Worm (Caenorhabditis elegans) whole organism, mixed stage, embryonic: ENCODE measurements around the gene srz-14.

Experiments
- M03D4.4 ChIP-seq: sonication (generic microtip); optimal IDR thresholded peaks from 2 replicates; lab custom pipeline; 2017; ENCODE audit warnings: mild to moderate bottlenecking, missing genetic modification characterization, missing compliant biosample characterization
- bed-3 ChIP-seq: fragments of 200-800 bp; sonication (Bioruptor generic); optimal IDR thresholded peaks from 3 replicates; lab custom pipeline; 2018; ENCODE audit warnings: mild to moderate bottlenecking, missing genetic modification characterization, moderate library complexity, missing compliant biosample characterization
- blmp-1 ChIP-seq: fragments of 150-350 bp; optimal IDR thresholded peaks from 2 replicates; lab custom pipeline; 2014; ENCODE audit warnings: missing biosample characterization, missing genetic modification characterization
- ceh-39 ChIP-seq: fragments of 150-350 bp; optimal IDR thresholded peaks from 2 replicates; lab custom pipeline; 2014; ENCODE audit warnings: missing biosample characterization, missing genetic modification characterization
- ceh-43 ChIP-seq: fragments of 200-800 bp; sonication (Bioruptor generic); optimal IDR thresholded peaks from 2 replicates; lab custom pipeline; 2018; ENCODE audit warnings: mild to moderate bottlenecking, missing genetic modification characterization, moderate library complexity, missing compliant biosample characterization
- ceh-83 ChIP-seq: fragments of 200-800 bp; sonication (Bioruptor generic); optimal IDR thresholded peaks from 2 replicates; lab custom pipeline; 2018; ENCODE audit warnings: mild to moderate bottlenecking, missing genetic modification characterization, missing compliant biosample characterization
- ces-1 ChIP-seq: fragments of 150-350 bp; optimal IDR thresholded peaks from 2 replicates; lab custom pipeline; 2014; ENCODE audit warnings: missing biosample characterization, missing genetic modification reagents, missing genetic modification characterization
- cnd-1 ChIP-seq: fragments of 200-800 bp; sonication (Bioruptor generic); optimal IDR thresholded peaks from 2 replicates; lab custom pipeline; 2018; ENCODE audit warnings: mild to moderate bottlenecking, missing genetic modification characterization, missing compliant biosample characterization
- drap-1 ChIP-seq: fragments of 200-800 bp; sonication (Bioruptor generic); optimal IDR thresholded peaks from 3 replicates; lab custom pipeline; 2018; ENCODE audit warnings: mild to moderate bottlenecking, missing genetic modification characterization, missing compliant biosample characterization
- elt-1 ChIP-seq: sonication (generic microtip); optimal IDR thresholded peaks from 2 replicates; lab custom pipeline; 2017; ENCODE audit warnings: missing genetic modification characterization, mild to moderate bottlenecking, missing compliant biosample characterization, antibody characterized with exemption, moderate library complexity, borderline replicate concordance; ENCODE audit not compliant: insufficient read depth
- elt-3 ChIP-seq: fragments of 150-350 bp; optimal IDR thresholded peaks from 2 replicates; lab custom pipeline; 2014; ENCODE audit warnings: missing biosample characterization, missing genetic modification characterization
- hlh-1 ChIP-seq: fragments of 150-350 bp; optimal IDR thresholded peaks from 2 replicates; lab custom pipeline; 2014; ENCODE audit warnings: missing biosample characterization, missing genetic modification reagents, missing genetic modification characterization
- lin-32 ChIP-seq: fragments of 200-800 bp; sonication (Bioruptor generic); optimal IDR thresholded peaks from 2 replicates; lab custom pipeline; 2018; ENCODE audit warnings: mild to moderate bottlenecking, missing genetic modification characterization, missing compliant biosample characterization
- lsy-2 ChIP-seq: fragments of 150-350 bp; optimal IDR thresholded peaks from 2 replicates; lab custom pipeline; 2014; ENCODE audit warnings: missing biosample characterization, missing genetic modification characterization
- mep-1 ChIP-seq: fragments of 150-350 bp; optimal IDR thresholded peaks from 2 replicates; lab custom pipeline; 2017; ENCODE audit warnings: missing biosample characterization, missing genetic modification reagents, missing genetic modification characterization, inconsistent platforms
- mls-2 ChIP-seq: sonication (generic microtip); optimal IDR thresholded peaks from 2 replicates; lab custom pipeline; 2016; ENCODE audit warnings: mild to moderate bottlenecking, missing genetic modification characterization, moderate library complexity, missing compliant biosample characterization
- nhr-12 ChIP-seq: fragments of 150-350 bp; optimal IDR thresholded peaks from 2 replicates; lab custom pipeline; 2014; ENCODE audit warnings: missing biosample characterization, missing genetic modification characterization
- nhr-2 ChIP-seq: fragments of 150-350 bp; optimal IDR thresholded peaks from 2 replicates; lab custom pipeline; 2014; ENCODE audit warnings: missing biosample characterization, missing genetic modification characterization
- nhr-28 ChIP-seq: fragments of 150-350 bp; optimal IDR thresholded peaks from 2 replicates; lab custom pipeline; 2014; ENCODE audit warnings: missing biosample characterization, missing genetic modification characterization
- pha-4 ChIP-seq: fragments of 150-350 bp; optimal IDR thresholded peaks from 2 replicates; lab custom pipeline; 2018; ENCODE audit warnings: missing biosample characterization, missing genetic modification reagents, missing genetic modification characterization
- sem-2 ChIP-seq: fragments of 200-800 bp; sonication (Bioruptor generic); optimal IDR thresholded peaks from 2 replicates; lab custom pipeline; 2018; ENCODE audit warnings: mild to moderate bottlenecking, missing genetic modification characterization, missing compliant biosample characterization
- sptf-1 ChIP-seq: sonication (generic microtip); optimal IDR thresholded peaks from 2 replicates; lab custom pipeline; 2017; ENCODE audit warnings: mild to moderate bottlenecking, missing genetic modification characterization, moderate library complexity, missing compliant biosample characterization
- unc-120 ChIP-seq: sonication (generic microtip); optimal IDR thresholded peaks from 2 replicates; lab custom pipeline; 2017; ENCODE audit warnings: missing genetic modification characterization, missing compliant biosample characterization; ENCODE audit not compliant: poor library complexity, severe bottlenecking
- unc-39 ChIP-seq: fragments of 150-350 bp; optimal IDR thresholded peaks from 2 replicates; lab custom pipeline; 2014; ENCODE audit warnings: missing biosample characterization, missing genetic modification characterization
- unc-62 ChIP-seq: fragments of 150-350 bp; optimal IDR thresholded peaks from 2 replicates; lab custom pipeline; 2014; ENCODE audit warnings: missing biosample characterization, missing genetic modification reagents, missing genetic modification characterization
- zip-8 ChIP-seq: fragments of 150-350 bp; optimal IDR thresholded peaks from 2 replicates; lab custom pipeline; 2014; ENCODE audit warnings: missing biosample characterization, missing genetic modification characterization
- ztf-11 ChIP-seq: fragments of 150-350 bp; optimal IDR thresholded peaks from 2 replicates; lab custom pipeline; 2014; ENCODE audit warnings: missing biosample characterization, missing genetic modification characterization

Gene srz-14

DNA sequence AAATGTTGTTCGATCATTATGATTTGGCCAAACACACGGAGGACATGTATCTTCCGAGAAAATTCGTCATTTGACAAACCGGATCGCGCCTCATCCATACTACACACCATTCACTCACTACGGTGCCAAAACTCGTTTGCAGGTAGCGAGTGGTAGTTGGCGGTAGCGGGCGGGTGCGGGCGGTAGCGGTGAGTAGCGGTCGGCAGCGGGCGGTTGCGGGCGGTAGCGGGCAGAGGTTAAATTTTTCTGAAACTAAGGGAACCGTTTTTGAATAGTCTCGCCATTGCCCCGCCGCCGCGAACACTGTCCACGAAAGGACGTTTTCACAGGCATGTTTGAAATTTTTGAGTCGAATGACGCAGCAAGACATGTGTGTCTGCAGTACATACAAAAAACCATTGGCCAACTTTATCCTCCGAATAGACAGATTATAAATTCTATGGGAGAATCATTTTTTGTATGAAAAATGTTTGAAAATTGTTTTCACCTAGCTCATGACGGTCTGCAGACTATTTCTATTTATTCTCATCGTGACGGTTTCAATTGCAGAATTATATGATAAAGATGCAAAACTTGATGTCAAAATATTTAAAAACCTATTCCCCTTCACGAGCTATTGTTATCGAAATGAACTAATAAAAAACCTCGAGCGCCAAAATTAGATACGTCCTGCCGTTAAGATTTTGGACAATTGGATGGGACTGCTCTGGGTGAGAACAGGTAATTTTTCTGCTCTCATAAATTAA lies 27.0 kb downstream of the srz-14 start, which contains the start of gene F11A5.16:
F11A5.16 (plus strand) TSS at position 696 of the 746 bp plus-strand sequence.
- TF ChIP-seq unc-120 (tag; lab: Kevin White, UChicago) (no peak), cnd-1 (tag; lab: Kevin White, UChicago) (no peak), nhr-2 (no peak), ztf-11 (tag; lab: Kevin White, UChicago) (no peak), nhr-28 (tag; lab: Kevin White, UChicago) (no peak), blmp-1 (tag; lab: Kevin White, UChicago) (no peak), lin-32 (GFP tag; lab: Kevin White, UChicago) (no peak), mep-1 (tag; lab: Kevin White, UChicago) (no peak), elt-1 (tag; lab: Kevin White, UChicago) (no peak), ceh-83 (no peak), drap-1 (GFP tag; lab: Kevin White, UChicago) (no peak), unc-39 (no peak)

DNA sequence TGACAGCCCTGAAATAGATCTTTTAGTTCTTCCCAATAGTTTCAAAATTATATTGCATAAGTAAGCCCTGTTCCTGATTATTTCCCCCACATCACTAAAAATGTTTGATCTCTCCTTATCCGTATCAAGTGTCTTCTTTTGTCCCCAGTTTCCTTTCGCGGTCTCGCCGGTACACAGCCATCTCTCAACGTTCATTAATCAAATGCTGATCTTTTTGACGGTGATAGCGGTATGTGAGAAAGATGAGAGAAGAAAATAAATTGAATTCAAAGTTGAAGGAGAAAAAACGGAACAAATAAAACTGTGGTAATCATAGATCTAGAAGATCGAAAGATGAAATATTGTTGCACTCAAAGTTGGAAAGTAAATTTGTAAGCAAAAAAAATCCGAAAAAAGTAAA lies 28.3 kb downstream of the srz-14 start:
- TF ChIP-seq cnd-1 (tag; lab: Kevin White, UChicago): no peak
- TF ChIP-seq blmp-1 (tag; lab: Kevin White, UChicago): no peak
- no peak for TF ChIP-seq nhr-12 (tag; lab: Kevin White, UChicago)
- TF ChIP-seq elt-1 (tag; lab: Kevin White, UChicago): no peak
- TF ChIP-seq zip-8 (tag; lab: Kevin White, UChicago): no peak
- no peak for TF ChIP-seq pha-4 (tag; lab: Kevin White, UChicago)
- no peak for TF ChIP-seq ceh-43 (GFP tag; lab: Kevin White, UChicago)
- no peak for TF ChIP-seq ceh-83
- no peak for TF ChIP-seq bed-3 (GFP tag; lab: Kevin White, UChicago)
- TF ChIP-seq nhr-28 (tag; lab: Kevin White, UChicago): no peak
- TF ChIP-seq lsy-2: no peak
- no peak for TF ChIP-seq ces-1 (GFP tag; lab: Kevin White, UChicago)

ce11 chrV:16213323-16213722 lies 29.9 kb downstream of the srz-14 start:
- TF ChIP-seq hlh-1 (tag; lab: Kevin White, UChicago) (no peak), unc-62 (GFP tag; lab: Kevin White, UChicago) (no peak), zip-8 (tag; lab: Kevin White, UChicago) (no peak), sptf-1 (tag; lab: Kevin White, UChicago) (no peak), ztf-11 (tag; lab: Kevin White, UChicago) (no peak), pha-4 (tag; lab: Kevin White, UChicago) (no peak)

DNA sequence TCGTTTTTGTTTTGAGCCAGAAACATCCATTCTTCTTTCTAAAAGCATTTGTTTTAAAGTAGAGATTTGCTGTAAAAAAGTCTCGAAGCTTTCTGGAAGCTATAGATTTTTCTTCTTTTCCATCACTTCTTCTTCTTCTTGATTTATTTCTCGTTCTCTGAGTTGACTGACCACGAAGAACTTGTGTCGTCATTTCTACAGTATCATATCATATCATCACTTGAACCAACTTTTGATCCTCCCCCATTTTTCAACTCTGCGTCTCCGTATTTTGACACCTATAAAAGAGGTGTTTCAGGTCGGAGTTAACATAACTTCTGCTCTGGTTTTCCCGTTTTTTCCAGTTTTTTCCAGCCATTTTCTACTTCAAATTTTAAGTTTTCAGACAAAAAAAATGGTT lies 31.0 kb downstream of the srz-14 start, which contains the start of gene F11A5.9:
F11A5.9 (plus strand) TSS at position 386 of the 400 bp plus-strand sequence.
- TF ChIP-seq M03D4.4: no peak

- TF ChIP-seq ceh-83 (no peak), blmp-1 (tag; lab: Kevin White, UChicago) (no peak), ceh-43 (GFP tag; lab: Kevin White, UChicago) (no peak), unc-120 (tag; lab: Kevin White, UChicago) (no peak), unc-62 (GFP tag; lab: Kevin White, UChicago) (no peak), nhr-28 (tag; lab: Kevin White, UChicago) (no peak), ztf-11 (tag; lab: Kevin White, UChicago) (no peak), M03D4.4 (no peak), lsy-2 (no peak), sptf-1 (tag; lab: Kevin White, UChicago) (no peak), elt-3 (tag; lab: Kevin White, UChicago) (no peak), mls-2 (tag; lab: Kevin White, UChicago) (no peak), unc-39 (no peak), pha-4 (tag; lab: Kevin White, UChicago) (no peak), ceh-39 (tag; lab: Kevin White, UChicago) (no peak), sem-2 (GFP tag; lab: Kevin White, UChicago) (no peak), mep-1 (tag; lab: Kevin White, UChicago) (no peak)
Observed at ce11 chrV:16218522-16218921, 35.1 kb downstream of the srz-14 start, which contains the start of gene F11A5.15. F11A5.15 (minus strand) TSS chrV:16218622.
